Worm (Caenorhabditis elegans): ENCODE results near the gene Y47D7A.15.

- TF ChIP-seq nhr-43 (tag; optimal IDR thresholded peaks at IDR 0.05; ENCODE audit: poor library complexity, severe bottlenecking): no peak
- TF ChIP-seq jun-1 (tag; optimal IDR thresholded peaks at IDR 0.05): no peak
- TF ChIP-seq lin-15B (tag; optimal IDR thresholded peaks at IDR 0.05): no peak
- no peak for TF ChIP-seq pha-4 (tag; optimal IDR thresholded peaks at IDR 0.05)
- TF ChIP-seq snpc-4 (tag; optimal IDR thresholded peaks at IDR 0.05): no peak
- TF ChIP-seq egl-5 (tag; optimal IDR thresholded peaks at IDR 0.05): no peak
- no peak for TF ChIP-seq lin-39 (tag; optimal IDR thresholded peaks at IDR 0.05)
Observed at ce11 chrV:4410643-4411042, 22.3 kb downstream of the Y47D7A.15 start, which contains the start of gene Y47D7A.3.

All from whole organism, L3 larva.